Worm (Caenorhabditis elegans) whole organism, early embryonic: Measurements from ENCODE around the gene col-109.

ENCODE experiments used
- B0310.2 ChIP-seq: sonication (generic microtip); optimal IDR thresholded peaks from 2 replicates; lab custom pipeline; 2016; ENCODE audit warnings: mild to moderate bottlenecking, missing genetic modification characterization, missing compliant biosample characterization
- F13C5.2 ChIP-seq: sonication (generic microtip); optimal IDR thresholded peaks from 2 replicates; lab custom pipeline; 2017; ENCODE audit warnings: mild to moderate bottlenecking, missing genetic modification characterization, inconsistent platforms, missing compliant biosample characterization
- ama-1 ChIP-seq: fragments of 150-350 bp; optimal IDR thresholded peaks from 2 replicates; lab custom pipeline; 2014
- ceh-13 ChIP-seq: fragments of 200-800 bp; sonication (Bioruptor generic); optimal IDR thresholded peaks from 2 replicates; lab custom pipeline; 2018; ENCODE audit warnings: mild to moderate bottlenecking, missing genetic modification characterization, missing compliant biosample characterization
- ets-7 ChIP-seq: sonication (generic microtip); optimal IDR thresholded peaks from 2 replicates; lab custom pipeline; 2016; ENCODE audit warnings: missing genotype, missing genetic modification characterization, missing compliant biosample characterization
- flt-1 ChIP-seq: fragments of 200-800 bp; sonication (Bioruptor generic); IDR thresholded peaks from 2 replicates; pipeline ENCODE4 v1.3.6; 2022; ENCODE audit warnings: missing genetic modification characterization, missing compliant biosample characterization
- hmg-4 ChIP-seq: fragments of 200-800 bp; sonication (Bioruptor generic); optimal IDR thresholded peaks from 2 replicates; lab custom pipeline; 2018; ENCODE audit warnings: mild to moderate bottlenecking, missing genetic modification characterization, missing compliant biosample characterization
- pes-1 ChIP-seq: fragments of 200-800 bp; sonication (Bioruptor generic); IDR thresholded peaks from 2 replicates; pipeline ENCODE4 v1.3.6; 2022; ENCODE audit warnings: missing genetic modification reagents, missing genetic modification characterization, missing compliant biosample characterization
- scrt-1 ChIP-seq: fragments of 200-800 bp; sonication (Bioruptor generic); IDR thresholded peaks from 2 replicates; pipeline ENCODE4 v1.3.6; 2022; ENCODE audit warnings: missing genetic modification characterization, missing compliant biosample characterization
- sea-1 ChIP-seq: fragments of 200-800 bp; sonication (Bioruptor generic); conservative IDR thresholded peaks from 2 replicates; pipeline ENCODE4 v1.3.6; 2022; ENCODE audit warnings: missing genetic modification characterization, missing compliant biosample characterization
- tbx-11 ChIP-seq: fragments of 200-800 bp; sonication (Bioruptor generic); IDR thresholded peaks from 2 replicates; pipeline ENCODE4 v1.3.6; 2022; ENCODE audit warnings: missing genetic modification characterization, missing compliant biosample characterization
- tbx-37 ChIP-seq: fragments of 200-800 bp; sonication (Bioruptor generic); conservative IDR thresholded peaks from 2 replicates; pipeline ENCODE4 v1.3.6; 2022; ENCODE audit warnings: missing genetic modification reagents, missing genetic modification characterization, missing compliant biosample characterization
- tra-4 ChIP-seq: sonication (generic microtip); optimal IDR thresholded peaks from 2 replicates; lab custom pipeline; 2017; ENCODE audit warnings: missing genetic modification characterization, missing compliant biosample characterization

- no peak for TF ChIP-seq F13C5.2
- no peak for TF ChIP-seq ama-1 (lab: Kevin White, UChicago)
- TF ChIP-seq flt-1, result no peak
- TF ChIP-seq scrt-1, result no peak
- TF ChIP-seq sea-1 (GFP tag; lab: Robert Waterston, UW), result no peak
- TF ChIP-seq hmg-4 (GFP tag; lab: Kevin White, UChicago), result no peak
- no peak for TF ChIP-seq tra-4 (tag; lab: Kevin White, UChicago)
- TF ChIP-seq ceh-13 (GFP tag; lab: Kevin White, UChicago), result no peak
- no peak for TF ChIP-seq tbx-37 (GFP tag; lab: Robert Waterston, UW)
- TF ChIP-seq ets-7 (tag; lab: Kevin White, UChicago), result no peak
- no peak for TF ChIP-seq B0310.2 (tag; lab: Kevin White, UChicago)
- no peak for TF ChIP-seq pes-1 (GFP tag; lab: Robert Waterston, UW)
- no peak for TF ChIP-seq tbx-11 (GFP tag; lab: Robert Waterston, UW)
Measured at ce11 chrIV:1816238-1816637, 3.8 kb downstream of the col-109 start.
